Worm (Caenorhabditis elegans): ENCODE measurements around the gene alh-5.

alh-5 gene

ce11 chrV:1957110-1957509 is 42.3 kb downstream of the alh-5 start, which contains the start of gene fipr-25:
fipr-25 (plus strand) TSS chrV:1957410.
- TF ChIP-seq him-1 (tag; optimal IDR thresholded peaks at IDR 0.05) (no peak), W03F9.2 (tag; optimal IDR thresholded peaks at IDR 0.05) (no peak)

- TF ChIP-seq dao-5 (tag; optimal IDR thresholded peaks at IDR 0.05) = no peak
- TF ChIP-seq W03F9.2 (tag; optimal IDR thresholded peaks at IDR 0.05) = no peak
- no peak for TF ChIP-seq him-1 (tag; optimal IDR thresholded peaks at IDR 0.05)
These were observed 44.1 kb downstream of the alh-5 start for ce11 chrV:1955246-1955645.
